Fruit fly (Drosophila melanogaster) whole organism, embryonic: ENCODE measurements around the gene a10.

Experiments used
- CG10209 ChIP-seq: fragments of 200-800 bp; sonication (Bioruptor generic); optimal IDR thresholded peaks from 3 replicates; lab custom pipeline; 2017; ENCODE audit warnings: missing biosample characterization, mild to moderate bottlenecking, missing genetic modification characterization, missing genetic modification reagents
- CG10267 ChIP-seq: fragments of 200-800 bp; sonication (Bioruptor generic); optimal IDR thresholded peaks from 2 replicates; lab custom pipeline; 2018; ENCODE audit warnings: missing biosample characterization, mild to moderate bottlenecking, missing genetic modification characterization, moderate library complexity
- CG10543 ChIP-seq: fragments of 200-800 bp; sonication (Bioruptor generic); optimal IDR thresholded peaks from 3 replicates; lab custom pipeline; 2017; ENCODE audit warnings: missing biosample characterization, mild to moderate bottlenecking, missing genetic modification characterization, moderate library complexity
- CG11093 ChIP-seq: fragments of 200-800 bp; sonication (Bioruptor generic); IDR thresholded peaks from 3 replicates; pipeline ENCODE4 v1.3.6; 2022; ENCODE audit warnings: missing biosample characterization, missing genetic modification characterization
- CG11695 ChIP-seq: fragments of 200-800 bp; sonication (Bioruptor generic); IDR thresholded peaks from 3 replicates; pipeline ENCODE4 v1.3.6; 2022; ENCODE audit warnings: missing biosample characterization, missing genetic modification characterization
- CG12391 ChIP-seq: fragments of 200-800 bp; sonication (Bioruptor generic); optimal IDR thresholded peaks from 3 replicates; lab custom pipeline; 2018; ENCODE audit warnings: missing biosample characterization, mild to moderate bottlenecking, missing genetic modification characterization, moderate library complexity
- CG13287 ChIP-seq: fragments of 200-800 bp; sonication (Bioruptor generic); IDR thresholded peaks from 2 replicates; pipeline ENCODE4 v1.3.6; 2022; ENCODE audit warnings: missing biosample characterization, missing genetic modification characterization; ENCODE audit not compliant: partially characterized antibody
- CG13296 ChIP-seq: fragments of 200-800 bp; sonication (Bioruptor generic); optimal IDR thresholded peaks from 3 replicates; lab custom pipeline; 2018; ENCODE audit warnings: missing biosample characterization, mild to moderate bottlenecking, missing genetic modification characterization
- CG15011 ChIP-seq: fragments of 200-800 bp; sonication (Bioruptor generic); optimal IDR thresholded peaks from 3 replicates; lab custom pipeline; 2018; ENCODE audit warnings: missing biosample characterization, mild to moderate bottlenecking, missing genetic modification characterization
- CG16779 ChIP-seq: fragments of 200-800 bp; sonication (Bioruptor generic); IDR thresholded peaks from 2 replicates; pipeline ENCODE4 v1.3.6; 2022; ENCODE audit warnings: missing biosample characterization, missing genetic modification characterization
- CG16815 ChIP-seq: fragments of 200-800 bp; sonication (Bioruptor generic); optimal IDR thresholded peaks from 3 replicates; lab custom pipeline; 2017; ENCODE audit warnings: missing biosample characterization, mild to moderate bottlenecking, missing genetic modification characterization
- CG17359 ChIP-seq: fragments of 200-800 bp; sonication (Bioruptor generic); optimal IDR thresholded peaks from 3 replicates; lab custom pipeline; 2018; ENCODE audit warnings: missing biosample characterization, mild to moderate bottlenecking, missing genetic modification characterization, moderate library complexity
- CG17612 ChIP-seq: fragments of 200-800 bp; sonication (Bioruptor generic); IDR thresholded peaks from 2 replicates; pipeline ENCODE4 v1.3.6; 2022; ENCODE audit warnings: missing biosample characterization, missing genetic modification characterization
- CG18476 ChIP-seq: fragments of 200-800 bp; sonication (Bioruptor generic); optimal IDR thresholded peaks from 2 replicates; lab custom pipeline; 2016; ENCODE audit warnings: missing biosample characterization, mild to moderate bottlenecking, missing genetic modification characterization
- CG2120 ChIP-seq: fragments of 200-800 bp; sonication (Bioruptor generic); optimal IDR thresholded peaks from 3 replicates; lab custom pipeline; 2016; ENCODE audit warnings: missing biosample characterization, missing genetic modification characterization
- CG2129 ChIP-seq: fragments of 200-800 bp; sonication (Bioruptor generic); IDR thresholded peaks from 2 replicates; pipeline ENCODE4 v1.3.6; 2022; ENCODE audit warnings: missing biosample characterization, missing genetic modification characterization; ENCODE audit not compliant: partially characterized antibody
- CG2712 ChIP-seq: fragments of 200-800 bp; optimal IDR thresholded peaks from 3 replicates; lab custom pipeline; 2019; ENCODE audit warnings: missing biosample characterization, mild to moderate bottlenecking, missing genetic modification characterization, moderate library complexity
- CG2889 ChIP-seq: fragments of 200-800 bp; sonication (Bioruptor generic); IDR thresholded peaks from 3 replicates; pipeline ENCODE4 v1.3.6; 2022; ENCODE audit warnings: missing biosample characterization, missing genetic modification characterization
- CG31441 ChIP-seq: fragments of 200-800 bp; sonication (Bioruptor generic); IDR thresholded peaks from 2 replicates; pipeline ENCODE4 v1.3.6; 2022; ENCODE audit warnings: missing biosample characterization, missing genetic modification characterization
- CG42726 ChIP-seq: fragments of 200-800 bp; sonication (Bioruptor generic); IDR thresholded peaks from 2 replicates; pipeline ENCODE4 v1.3.6; 2022; ENCODE audit warnings: missing biosample characterization, missing genetic modification characterization; ENCODE audit not compliant: partially characterized antibody
- CG4730 ChIP-seq: fragments of 200-800 bp; sonication (Bioruptor generic); IDR thresholded peaks from 2 replicates; pipeline ENCODE4 v1.3.6; 2022; ENCODE audit warnings: missing biosample characterization, missing genetic modification characterization
- CG7963 ChIP-seq: fragments of 200-800 bp; sonication (Bioruptor generic); IDR thresholded peaks from 3 replicates; pipeline ENCODE4 v1.3.6; 2022; ENCODE audit warnings: missing biosample characterization, missing genetic modification characterization; ENCODE audit not compliant: partially characterized antibody
- CG7987 ChIP-seq: fragments of 200-800 bp; sonication (Bioruptor generic); optimal IDR thresholded peaks from 2 replicates; lab custom pipeline; 2018; ENCODE audit warnings: missing biosample characterization, mild to moderate bottlenecking, missing genetic modification characterization, moderate library complexity
- CG9727 ChIP-seq: fragments of 200-800 bp; sonication (Bioruptor generic); optimal IDR thresholded peaks from 3 replicates; lab custom pipeline; 2017; ENCODE audit warnings: missing biosample characterization, mild to moderate bottlenecking, missing genetic modification characterization
- Chrac-16 ChIP-seq: fragments of 200-800 bp; sonication (Bioruptor generic); optimal IDR thresholded peaks from 3 replicates; lab custom pipeline; 2016; ENCODE audit warnings: missing biosample characterization, missing genetic modification characterization
- CkIIα-i1 ChIP-seq: fragments of 200-800 bp; sonication (Bioruptor generic); IDR thresholded peaks from 2 replicates; pipeline ENCODE4 v1.3.6; 2022; ENCODE audit warnings: missing biosample characterization, missing genetic modification characterization
- Dad ChIP-seq: fragments of 200-800 bp; sonication (Bioruptor generic); optimal IDR thresholded peaks from 3 replicates; lab custom pipeline; 2016; ENCODE audit warnings: missing biosample characterization, missing genetic modification characterization
- Ets97D ChIP-seq: fragments of 200-800 bp; sonication (Bioruptor generic); optimal IDR thresholded peaks from 3 replicates; lab custom pipeline; 2016; ENCODE audit warnings: missing biosample characterization, missing genetic modification characterization
- HmgD ChIP-seq: fragments of 200-800 bp; sonication (Bioruptor generic); optimal IDR thresholded peaks from 3 replicates; lab custom pipeline; 2016; ENCODE audit warnings: missing biosample characterization, missing genetic modification characterization
- Kr ChIP-seq: fragments of 200-800 bp; sonication (Bioruptor generic); optimal IDR thresholded peaks from 2 replicates; lab custom pipeline; 2017; ENCODE audit warnings: missing biosample characterization, mild to moderate bottlenecking, missing genetic modification characterization
- NfI ChIP-seq: fragments of 200-800 bp; sonication (Bioruptor generic); optimal IDR thresholded peaks from 3 replicates; lab custom pipeline; 2018; ENCODE audit warnings: missing biosample characterization, mild to moderate bottlenecking, missing genetic modification characterization, moderate library complexity
- Pdp1 ChIP-seq, 2 experiments: fragments of 200-800 bp; sonication (Bioruptor generic); optimal IDR thresholded peaks; 3 replicates each; lab custom pipeline; 2016; ENCODE audit warnings: missing biosample characterization in 2 of 2, missing genetic modification characterization in 2 of 2, mild to moderate bottlenecking in 1 of 2, moderate library complexity in 1 of 2
- Stat92E ChIP-seq, 3 experiments: fragments of >200 bp in 2 of 3; fragments of 200-800 bp in 1 of 3; sonication (Bioruptor generic) in 1 of 3; optimal IDR thresholded peaks; 2 replicates each; lab custom pipeline; 2017 to 2019; ENCODE audit warnings: missing biosample characterization in 3 of 3, missing genetic modification characterization in 3 of 3, mild to moderate bottlenecking in 1 of 3, moderate library complexity in 1 of 3
- az2 ChIP-seq: fragments of 200-800 bp; sonication (Bioruptor generic); optimal IDR thresholded peaks from 3 replicates; lab custom pipeline; 2016; ENCODE audit warnings: missing biosample characterization, missing genetic modification characterization
- cas ChIP-seq: fragments of 200-800 bp; sonication (Bioruptor generic); IDR thresholded peaks from 2 replicates; pipeline ENCODE4 v1.3.6; 2022; ENCODE audit warnings: missing biosample characterization, missing genetic modification characterization
- ci ChIP-seq: fragments of 200-800 bp; sonication (Bioruptor generic); IDR thresholded peaks from 3 replicates; pipeline ENCODE4 v1.3.6; 2022; ENCODE audit warnings: missing biosample characterization, missing genetic modification characterization
- crol ChIP-seq: fragments of 200-800 bp; sonication (Bioruptor generic); IDR thresholded peaks from 2 replicates; pipeline ENCODE4 v1.3.6; 2022; ENCODE audit warnings: missing biosample characterization, missing genetic modification characterization
- dm ChIP-seq: fragments of 200-800 bp; sonication (Bioruptor generic); optimal IDR thresholded peaks from 3 replicates; lab custom pipeline; 2016; ENCODE audit warnings: missing biosample characterization, missing genetic modification characterization
- exex ChIP-seq: fragments of 200-800 bp; sonication (Bioruptor generic); optimal IDR thresholded peaks from 4 replicates; lab custom pipeline; 2018; ENCODE audit warnings: missing biosample characterization, mild to moderate bottlenecking, missing genetic modification characterization, moderate library complexity
- eyg ChIP-seq: fragments of 200-800 bp; sonication (Bioruptor generic); optimal IDR thresholded peaks from 3 replicates; lab custom pipeline; 2016; ENCODE audit warnings: missing biosample characterization, missing genetic modification characterization
- gem ChIP-seq: fragments of 200-800 bp; sonication (Bioruptor generic); optimal IDR thresholded peaks from 2 replicates; lab custom pipeline; 2019; ENCODE audit warnings: missing biosample characterization, mild to moderate bottlenecking, missing genetic modification characterization, moderate library complexity
- insv ChIP-seq, 2 experiments: fragments of 200-800 bp; sonication (Bioruptor generic); optimal IDR thresholded peaks; 3 replicates each; lab custom pipeline; 2016 to 2018; ENCODE audit warnings: missing biosample characterization in 2 of 2, missing genetic modification characterization in 2 of 2
- lola ChIP-seq, 3 experiments: fragments of >200 bp in 2 of 3; fragments of 200-800 bp in 1 of 3; sonication (Bioruptor generic) in 1 of 3; optimal IDR thresholded peaks; 2 replicates each; lab custom pipeline; 2017 to 2019; ENCODE audit warnings: missing biosample characterization in 3 of 3, missing genetic modification characterization in 3 of 3, mild to moderate bottlenecking in 1 of 3, moderate library complexity in 1 of 3
- repo ChIP-seq: fragments of 200-800 bp; sonication (Bioruptor generic); optimal IDR thresholded peaks from 2 replicates; lab custom pipeline; 2016; ENCODE audit warnings: missing biosample characterization, missing genetic modification characterization
- sc ChIP-seq, 3 experiments: fragments of >200 bp in 2 of 3; fragments of 200-800 bp in 1 of 3; sonication (Bioruptor generic) in 1 of 3; optimal IDR thresholded peaks; 2 replicates in 2 of 3; 3 replicates in 1 of 3; lab custom pipeline; 2017; ENCODE audit warnings: mild to moderate bottlenecking in 1 of 3, missing biosample characterization in 1 of 3, missing genetic modification characterization in 1 of 3, missing genetic modification reagents in 1 of 3
- scrt ChIP-seq: fragments of 200-800 bp; sonication (Bioruptor generic); optimal IDR thresholded peaks from 2 replicates; lab custom pipeline; 2018; ENCODE audit warnings: missing biosample characterization, mild to moderate bottlenecking, missing genetic modification characterization, moderate library complexity
- tap ChIP-seq: fragments of 200-800 bp; optimal IDR thresholded peaks from 3 replicates; lab custom pipeline; 2019; ENCODE audit warnings: missing biosample characterization, mild to moderate bottlenecking, missing genetic modification characterization, moderate library complexity

Gene a10

dm6 chr3L:16975638-16976528, 47.7 kb downstream of the a10 start (continued):
- no peak for TF ChIP-seq CG18476 (GFP tag; lab: Kevin White, UChicago)
- TF ChIP-seq ci (GFP tag; lab: Robert Waterston, UW) = peak; percentile 73; the same call in 2 of the 3 replicates
- TF ChIP-seq eyg = no peak
- TF ChIP-seq tap = no peak
- TF ChIP-seq CG10543 = no peak
- peak in 1 of 3 experiments; percentile 65 for TF ChIP-seq lola (GFP tag; optimal IDR thresholded peaks at IDR 0.05; lab: Kevin White, UChicago)
- TF ChIP-seq CG17612 (GFP tag; lab: Robert Waterston, UW) = no peak
- TF ChIP-seq Dad (GFP tag; lab: Kevin White, UChicago) = no peak
- TF ChIP-seq CG2129 (GFP tag; lab: Robert Waterston, UW) = no peak
- no peak for TF ChIP-seq insv (GFP tag; optimal IDR thresholded peaks at IDR 0.05; lab: Kevin White, UChicago)
- TF ChIP-seq az2 (GFP tag; lab: Kevin White, UChicago) = no peak
- no peak for TF ChIP-seq CG2889 (GFP tag; lab: Robert Waterston, UW)
- peak; percentile 39; the same call in 1 of the 2 replicates for TF ChIP-seq CG13287 (GFP tag; lab: Robert Waterston, UW)
- peak; percentile 38 for TF ChIP-seq gem
- TF ChIP-seq CG42726 (GFP tag; lab: Robert Waterston, UW) = 0 out of 2 replicates have a peak, but pooled peaks have one; percentile 14
- no peak for TF ChIP-seq CG15011 (GFP tag; lab: Kevin White, UChicago)
- TF ChIP-seq CG11093 = no peak
- no peak for TF ChIP-seq Stat92E (GFP tag; optimal IDR thresholded peaks at IDR 0.05; lab: Kevin White, UChicago)
- no peak for TF ChIP-seq CkIIα-i1 (GFP tag; lab: Robert Waterston, UW)
- TF ChIP-seq sc (optimal IDR thresholded peaks at IDR 0.05; lab: Kevin White, UChicago) = no peak
- TF ChIP-seq sc (GFP tag; optimal IDR thresholded peaks at IDR 0.05; lab: Kevin White, UChicago) = peak; percentile 27
- TF ChIP-seq repo = no peak
- no peak for TF ChIP-seq CG16815 (GFP tag; lab: Kevin White, UChicago)
- no peak for TF ChIP-seq CG10267 (tag; lab: Kevin White, UChicago)
- no peak for TF ChIP-seq CG2712 (tag; lab: Kevin White, UChicago)
- TF ChIP-seq CG11695 (GFP tag; lab: Robert Waterston, UW) = no peak
- TF ChIP-seq dm (GFP tag; lab: Kevin White, UChicago) = no peak
- TF ChIP-seq Ets97D (GFP tag; lab: Kevin White, UChicago) = no peak
- TF ChIP-seq CG9727 = no peak
- TF ChIP-seq Kr = no peak
- TF ChIP-seq CG16779 = no peak
- no peak for TF ChIP-seq CG7987
- TF ChIP-seq NfI (GFP tag; lab: Kevin White, UChicago) = no peak
- TF ChIP-seq CG7963 = no peak
- no peak for TF ChIP-seq CG4730 (GFP tag; lab: Robert Waterston, UW)
- TF ChIP-seq CG12391 (tag; lab: Kevin White, UChicago) = no peak
- no peak for TF ChIP-seq CG17359
- TF ChIP-seq crol (GFP tag; lab: Robert Waterston, UW) = no peak
- TF ChIP-seq Pdp1 (GFP tag; optimal IDR thresholded peaks at IDR 0.05; lab: Kevin White, UChicago) = peak in 1 of 2 experiments; percentile 7
- TF ChIP-seq exex (tag; lab: Kevin White, UChicago) = no peak
- TF ChIP-seq HmgD (GFP tag; lab: Kevin White, UChicago) = no peak
- no peak for TF ChIP-seq scrt (GFP tag; lab: Kevin White, UChicago)
- TF ChIP-seq cas (GFP tag; lab: Robert Waterston, UW) = no peak
- TF ChIP-seq CG10209 = no peak
- no peak for TF ChIP-seq Chrac-16 (GFP tag; lab: Kevin White, UChicago)
- TF ChIP-seq CG31441 (GFP tag; lab: Robert Waterston, UW) = no peak
- TF ChIP-seq CG13296 (GFP tag; lab: Kevin White, UChicago) = no peak
- no peak for TF ChIP-seq CG2120
